Worm (Caenorhabditis elegans) whole organism, midembryonic: ENCODE results near the gene Y75B8A.37.
A peak's percentile ranks its signal among the peaks of the same experiment; 100 is the strongest.

ENCODE experiments used
- T22C8.4 ChIP-seq: fragments of 200-800 bp; sonication (Bioruptor generic); IDR thresholded peaks from 2 replicates; pipeline ENCODE4 v1.3.6; 2022; ENCODE audit warnings: missing genetic modification characterization, missing compliant biosample characterization
- cog-1 ChIP-seq: sonication (generic microtip); optimal IDR thresholded peaks from 2 replicates; lab custom pipeline; 2016; ENCODE audit warnings: missing genetic modification characterization, missing compliant biosample characterization
- flt-1 ChIP-seq: fragments of 200-800 bp; sonication (Bioruptor generic); IDR thresholded peaks from 2 replicates; pipeline ENCODE4 v1.3.6; 2022; ENCODE audit warnings: missing genetic modification characterization, missing compliant biosample characterization
- klf-2 ChIP-seq: fragments of 200-800 bp; sonication (Bioruptor generic); conservative IDR thresholded peaks from 2 replicates; pipeline ENCODE4 v1.3.6; 2022; ENCODE audit warnings: missing genetic modification reagents, missing genetic modification characterization, missing compliant biosample characterization
- med-1 ChIP-seq: sonication (generic microtip); optimal IDR thresholded peaks from 2 replicates; lab custom pipeline; 2017; ENCODE audit warnings: missing genetic modification characterization, mild to moderate bottlenecking, missing compliant biosample characterization, antibody characterized with exemption, missing genetic modification reagents; ENCODE audit not compliant: insufficient read depth
- ref-1 ChIP-seq: fragments of 200-800 bp; sonication (Bioruptor generic); conservative IDR thresholded peaks from 2 replicates; pipeline ENCODE4 v1.3.6; 2022; ENCODE audit warnings: missing genetic modification reagents, missing genetic modification characterization, missing compliant biosample characterization
- tab-1 ChIP-seq: fragments of 200-800 bp; sonication (Bioruptor generic); IDR thresholded peaks from 2 replicates; pipeline ENCODE4 v1.3.6; 2022; ENCODE audit warnings: missing genetic modification characterization, missing compliant biosample characterization
- ztf-23 ChIP-seq: fragments of 200-800 bp; sonication (Bioruptor generic); IDR thresholded peaks from 2 replicates; pipeline ENCODE4 v1.3.6; 2022; ENCODE audit warnings: missing genetic modification reagents, missing genetic modification characterization, missing compliant biosample characterization
- ztf-29 ChIP-seq: fragments of 200-800 bp; sonication (Bioruptor generic); IDR thresholded peaks from 2 replicates; pipeline ENCODE4 v1.3.6; 2022; ENCODE audit warnings: missing genetic modification reagents, missing genetic modification characterization, missing compliant biosample characterization

The Y75B8A.37 gene

ce11 chrIII:12335400-12335994, 20.2 kb downstream of the Y75B8A.37 start:
- TF ChIP-seq med-1 (no peak), cog-1 (tag; lab: Kevin White, UChicago) (no peak)

- TF ChIP-seq ref-1 (GFP tag; lab: Robert Waterston, UW), result no peak
- TF ChIP-seq klf-2, result no peak
- no peak for TF ChIP-seq med-1
- no peak for TF ChIP-seq tab-1 (GFP tag; lab: Robert Waterston, UW)
- TF ChIP-seq flt-1, result no peak
- TF ChIP-seq cog-1 (tag; lab: Kevin White, UChicago), result no peak
- no peak for TF ChIP-seq ztf-23
- no peak for TF ChIP-seq T22C8.4 (GFP tag; lab: Robert Waterston, UW)
- no peak for TF ChIP-seq ztf-29 (GFP tag; lab: Robert Waterston, UW)
Measured at ce11 chrIII:12344940-12345339, 29.7 kb downstream of the Y75B8A.37 start.

- TF ChIP-seq med-1 (no peak), flt-1 (no peak), T22C8.4 (GFP tag; lab: Robert Waterston, UW) (no peak), tab-1 (GFP tag; lab: Robert Waterston, UW) (no peak), ref-1 (GFP tag; lab: Robert Waterston, UW) (no peak), cog-1 (tag; lab: Kevin White, UChicago) (no peak), klf-2 (no peak), ztf-29 (GFP tag; lab: Robert Waterston, UW) (no peak), ztf-23 (no peak)
Measured at ce11 chrIII:12349027-12349426, 33.7 kb downstream of the Y75B8A.37 start.

ce11 chrIII:12351301-12351700, 36.0 kb downstream of the Y75B8A.37 start, which contains the start of the genes pph-4.1 and Y75B8A.31:
TSS of gene pph-4.1 (minus strand) at chrIII:12351336.
TSS of gene Y75B8A.31 (plus strand) at chrIII:12351642.
- TF ChIP-seq med-1, result no peak
- TF ChIP-seq ztf-29 (GFP tag; lab: Robert Waterston, UW), result no peak
- TF ChIP-seq T22C8.4 (GFP tag; lab: Robert Waterston, UW), result no peak
- peak; percentile 69; the same call in 1 of the 2 replicates for TF ChIP-seq ztf-23
- peak; percentile 76; the same call in 1 of the 2 replicates for TF ChIP-seq flt-1
- TF ChIP-seq cog-1 (tag; lab: Kevin White, UChicago), result peak; percentile 54
- TF ChIP-seq tab-1 (GFP tag; lab: Robert Waterston, UW), result no peak
- TF ChIP-seq ref-1 (GFP tag; lab: Robert Waterston, UW), result no peak
- 0 out of 2 replicates have a peak, but pooled peaks have one; percentile 55 for TF ChIP-seq klf-2

ce11 chrIII:12356588-12356987, 41.3 kb downstream of the Y75B8A.37 start:
- no peak for TF ChIP-seq ztf-29 (GFP tag; lab: Robert Waterston, UW)
- TF ChIP-seq flt-1, result no peak
- TF ChIP-seq cog-1 (tag; lab: Kevin White, UChicago), result no peak
- TF ChIP-seq klf-2, result no peak
- no peak for TF ChIP-seq tab-1 (GFP tag; lab: Robert Waterston, UW)
- no peak for TF ChIP-seq ref-1 (GFP tag; lab: Robert Waterston, UW)
- no peak for TF ChIP-seq med-1
- no peak for TF ChIP-seq T22C8.4 (GFP tag; lab: Robert Waterston, UW)
- no peak for TF ChIP-seq ztf-23

- TF ChIP-seq ref-1 (GFP tag; lab: Robert Waterston, UW) (no peak), med-1 (no peak), T22C8.4 (GFP tag; lab: Robert Waterston, UW) (no peak), klf-2 (no peak), cog-1 (tag; lab: Kevin White, UChicago) (no peak), ztf-29 (GFP tag; lab: Robert Waterston, UW) (no peak), tab-1 (GFP tag; lab: Robert Waterston, UW) (no peak), flt-1 (no peak), ztf-23 (no peak)
Measured at ce11 chrIII:12358461-12358860, 43.2 kb downstream of the Y75B8A.37 start, which contains the start of gene Y75B8A.32. TSS of gene Y75B8A.32 (minus strand) at chrIII:12358561.

ce11 chrIII:12359265-12359664, 44.0 kb downstream of the Y75B8A.37 start, which contains the start of gene Y75B8A.34:
TSS of gene Y75B8A.34 (plus strand) at chrIII:12359565.
- TF ChIP-seq med-1 (no peak), flt-1 (no peak), ztf-23 (no peak), klf-2 (no peak), ref-1 (GFP tag; lab: Robert Waterston, UW) (no peak), T22C8.4 (GFP tag; lab: Robert Waterston, UW) (no peak), ztf-29 (GFP tag; lab: Robert Waterston, UW) (no peak), cog-1 (tag; lab: Kevin White, UChicago) (no peak), tab-1 (GFP tag; lab: Robert Waterston, UW) (no peak)
